Worm (Caenorhabditis elegans) whole organism, L1 larva: Measurements from ENCODE around the gene xbp-1.

Experiments
- Y116A8C.19 ChIP-seq: sonication (generic microtip); optimal IDR thresholded peaks from 2 replicates; lab custom pipeline; 2016; ENCODE audit warnings: missing compliant biosample characterization, missing genetic modification characterization, borderline replicate concordance
- ama-1 ChIP-seq: fragments of 150-350 bp; optimal IDR thresholded peaks from 2 replicates; lab custom pipeline; 2014
- ceh-63 ChIP-seq: fragments of 200-800 bp; sonication (Bioruptor generic); optimal IDR thresholded peaks from 2 replicates; lab custom pipeline; 2018; ENCODE audit warnings: mild to moderate bottlenecking, missing genetic modification characterization, missing compliant biosample characterization
- lin-15B ChIP-seq: fragments of 150-350 bp; sonication (generic microtip); optimal IDR thresholded peaks from 3 replicates; lab custom pipeline; 2014; ENCODE audit warnings: missing biosample characterization, missing genetic modification characterization
- lin-39 ChIP-seq: fragments of 150-350 bp; optimal IDR thresholded peaks from 2 replicates; lab custom pipeline; 2014; ENCODE audit warnings: missing biosample characterization, missing genetic modification reagents, missing genetic modification characterization
- unc-62 ChIP-seq: fragments of 150-350 bp; optimal IDR thresholded peaks from 2 replicates; lab custom pipeline; 2014; ENCODE audit warnings: missing biosample characterization, missing genetic modification reagents, missing genetic modification characterization

- TF ChIP-seq ceh-63 (GFP tag; lab: Kevin White, UChicago) = no peak
- TF ChIP-seq ama-1 (lab: Kevin White, UChicago) = no peak
- no peak for TF ChIP-seq Y116A8C.19
- no peak for TF ChIP-seq lin-15B
- TF ChIP-seq lin-39 (tag; lab: Kevin White, UChicago) = no peak
- no peak for TF ChIP-seq unc-62 (GFP tag; lab: Kevin White, UChicago)
Observed at ce11 chrIII:4151548-4152104, 42.0 kb upstream of the xbp-1 start, which contains the start of the genes wht-3 and har-1.
